Worm (Caenorhabditis elegans) whole organism, mixed stage, embryonic: Measurements from ENCODE around the gene lys-1.

Experiments
- ham-2 ChIP-seq: fragments of 200-800 bp; sonication (Bioruptor generic); optimal IDR thresholded peaks from 2 replicates; lab custom pipeline; 2018; ENCODE audit warnings: mild to moderate bottlenecking, missing genetic modification characterization, missing compliant biosample characterization
- lin-13 ChIP-seq: fragments of 150-350 bp; optimal IDR thresholded peaks from 2 replicates; lab custom pipeline; 2014; ENCODE audit warnings: missing biosample characterization, missing genetic modification characterization
- lsy-2 ChIP-seq: fragments of 150-350 bp; optimal IDR thresholded peaks from 2 replicates; lab custom pipeline; 2014; ENCODE audit warnings: missing biosample characterization, missing genetic modification characterization
- mep-1 ChIP-seq: fragments of 150-350 bp; optimal IDR thresholded peaks from 2 replicates; lab custom pipeline; 2017; ENCODE audit warnings: missing biosample characterization, missing genetic modification reagents, missing genetic modification characterization, inconsistent platforms
- snpc-4 ChIP-seq: fragments of 150-350 bp; optimal IDR thresholded peaks from 2 replicates; lab custom pipeline; 2014; ENCODE audit warnings: missing biosample characterization, missing genetic modification characterization
- unc-62 ChIP-seq: fragments of 150-350 bp; optimal IDR thresholded peaks from 2 replicates; lab custom pipeline; 2014; ENCODE audit warnings: missing biosample characterization, missing genetic modification reagents, missing genetic modification characterization

DNA sequence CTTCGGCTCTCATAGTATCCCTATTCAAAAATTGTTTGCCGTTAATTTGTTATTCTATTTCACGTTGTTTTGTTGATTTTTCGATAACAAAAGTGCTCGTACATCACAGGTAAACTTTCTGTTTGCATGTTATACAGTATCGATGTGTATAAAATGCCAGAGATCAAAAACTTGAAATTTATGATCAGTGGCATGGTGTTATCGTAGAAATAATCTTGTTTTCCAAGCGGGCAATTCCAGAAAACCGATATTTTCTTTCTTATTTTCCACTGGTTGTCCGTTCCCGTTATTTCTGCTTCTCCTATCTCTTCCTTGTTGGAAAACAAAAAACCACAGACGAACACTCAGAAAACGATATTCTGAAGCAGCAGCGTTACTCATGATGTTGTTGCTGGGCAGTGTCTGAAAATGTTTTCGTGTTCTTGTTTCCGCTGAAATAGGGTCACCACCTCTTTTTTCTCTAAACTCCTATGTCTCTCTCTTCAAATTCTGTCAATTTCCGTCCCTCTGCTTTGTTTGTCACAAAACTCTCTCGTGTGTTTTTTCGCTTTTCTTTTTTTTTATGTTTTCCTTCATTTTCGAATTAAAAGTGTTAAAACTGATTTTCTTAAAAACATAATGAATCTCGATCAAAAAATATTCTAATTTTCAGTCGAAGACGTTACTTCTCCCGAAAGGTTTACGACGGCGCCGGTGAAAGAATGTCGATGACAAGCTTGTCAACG, 29.3 kb upstream of the lys-1 start, which contains the start of gene akt-1:
- TF ChIP-seq lin-13 (tag; lab: Kevin White, UChicago) (no peak), ham-2 (GFP tag; lab: Kevin White, UChicago) (no peak), mep-1 (tag; lab: Kevin White, UChicago) (no peak), snpc-4 (tag; lab: Kevin White, UChicago) (no peak), unc-62 (no peak), lsy-2 (tag; lab: Kevin White, UChicago) (no peak)
